Worm (Caenorhabditis elegans): Measurements from ENCODE around the gene ZK899.5.

ce11 chrX:9436843-9437312 lies 23.9 kb downstream of the ZK899.5 start, which contains the start of gene tbb-4:
- TF ChIP-seq mep-1 (tag; optimal IDR thresholded peaks at IDR 0.05) (no peak), ztf-11 (tag; optimal IDR thresholded peaks at IDR 0.05) (no peak), lin-13 (tag; optimal IDR thresholded peaks at IDR 0.05) (no peak), pha-4 (tag; optimal IDR thresholded peaks at IDR 0.05) (no peak), bed-3 (GFP tag; optimal IDR thresholded peaks at IDR 0.05) (no peak), blmp-1 (tag; optimal IDR thresholded peaks at IDR 0.05) (no peak), snpc-4 (tag; optimal IDR thresholded peaks at IDR 0.05) (no peak), unc-62 (GFP tag; optimal IDR thresholded peaks at IDR 0.05) (no peak), unc-39 (tag; optimal IDR thresholded peaks at IDR 0.05) (no peak), flh-1 (GFP tag; optimal IDR thresholded peaks at IDR 0.05) (no peak)
